Worm (Caenorhabditis elegans) whole organism, young adult: ENCODE data around the gene F36A4.3.
A peak's percentile ranks its signal among the peaks of the same experiment; 100 is the strongest.

Source experiments
- B0336.3 ChIP-seq: fragments of 200-800 bp; sonication (Bioruptor generic); IDR thresholded peaks from 2 replicates; pipeline ENCODE4 v1.3.6; 2022; ENCODE audit warnings: missing genetic modification characterization, missing compliant biosample characterization
- C06A6.2 ChIP-seq: fragments of 200-800 bp; sonication (Bioruptor generic); conservative IDR thresholded peaks from 2 replicates; pipeline ENCODE4 v1.3.6; 2022; ENCODE audit warnings: missing genetic modification characterization, missing compliant biosample characterization
- F23B12.7 ChIP-seq: sonication (generic microtip); optimal IDR thresholded peaks from 2 replicates; lab custom pipeline; 2017; ENCODE audit warnings: missing genetic modification characterization, mild to moderate bottlenecking, missing compliant biosample characterization, antibody characterized with exemption, moderate library complexity; ENCODE audit not compliant: insufficient read depth
- F49E8.2 ChIP-seq: sonication (generic microtip); optimal IDR thresholded peaks from 3 replicates; lab custom pipeline; 2017; ENCODE audit warnings: missing genetic modification characterization, mild to moderate bottlenecking, missing compliant biosample characterization, antibody characterized with exemption, moderate library complexity; ENCODE audit not compliant: insufficient read depth
- F52B5.7 ChIP-seq: sonication (generic microtip); optimal IDR thresholded peaks from 2 replicates; lab custom pipeline; 2016; ENCODE audit warnings: mild to moderate bottlenecking, missing genetic modification characterization, missing compliant biosample characterization
- K12H6.12 ChIP-seq: fragments of 200-800 bp; sonication (Bioruptor generic); optimal IDR thresholded peaks from 2 replicates; lab custom pipeline; 2018; ENCODE audit warnings: mild to moderate bottlenecking, missing genetic modification characterization, missing compliant biosample characterization
- Y56A3A.18 ChIP-seq: fragments of 200-800 bp; sonication (Bioruptor generic); IDR thresholded peaks from 2 replicates; pipeline ENCODE4 v1.3.6; 2022; ENCODE audit warnings: missing genetic modification reagents, missing genetic modification characterization, missing compliant biosample characterization
- Y79H2A.3 ChIP-seq: fragments of 200-800 bp; sonication (Bioruptor generic); conservative IDR thresholded peaks from 2 replicates; pipeline ENCODE4 v1.3.6; 2022; ENCODE audit warnings: missing genetic modification reagents, missing genetic modification characterization, missing compliant biosample characterization
- ama-1 ChIP-seq, 3 experiments: fragments of 150-350 bp in 1 of 3; sonication (generic microtip) in 2 of 3; optimal IDR thresholded peaks; 2 replicates each; lab custom pipeline; 2014 to 2018; ENCODE audit warnings: missing biosample characterization in 2 of 3, missing genetic modification characterization in 2 of 3, missing genetic modification reagents in 2 of 3
- aptf-2 ChIP-seq: fragments of 200-800 bp; sonication (Bioruptor generic); conservative IDR thresholded peaks from 2 replicates; pipeline ENCODE4 v1.3.6; 2022; ENCODE audit warnings: missing genetic modification reagents, missing genetic modification characterization, missing compliant biosample characterization
- athp-1 ChIP-seq: sonication (generic microtip); optimal IDR thresholded peaks from 2 replicates; lab custom pipeline; 2017; ENCODE audit warnings: mild to moderate bottlenecking, missing genetic modification characterization, missing compliant biosample characterization
- cebp-1 ChIP-seq, 2 experiments: fragments of 200-800 bp in 1 of 2; sonication (Bioruptor generic) in 1 of 2; sonication (generic microtip) in 1 of 2; IDR thresholded peaks in 1 of 2; optimal IDR thresholded peaks in 1 of 2; 2 replicates each; pipeline versions ENCODE4 v1.3.6 to Lab custom; 2017 to 2022; ENCODE audit warnings: missing compliant biosample characterization in 2 of 2, missing genetic modification characterization in 2 of 2, mild to moderate bottlenecking in 1 of 2, missing genetic modification reagents in 1 of 2, moderate library complexity in 1 of 2
- cebp-2 ChIP-seq: fragments of 200-800 bp; sonication (Bioruptor generic); IDR thresholded peaks from 2 replicates; pipeline ENCODE4 v1.3.6; 2022; ENCODE audit warnings: missing genetic modification characterization, missing compliant biosample characterization
- ceh-40 ChIP-seq: fragments of 200-800 bp; sonication (Bioruptor generic); IDR thresholded peaks from 2 replicates; pipeline ENCODE4 v1.3.6; 2022; ENCODE audit warnings: missing genetic modification characterization, missing compliant biosample characterization
- chd-7 ChIP-seq: sonication (generic microtip); optimal IDR thresholded peaks from 2 replicates; lab custom pipeline; 2016; ENCODE audit warnings: mild to moderate bottlenecking, missing genetic modification characterization, moderate library complexity, missing compliant biosample characterization
- dox-1 ChIP-seq: fragments of 200-800 bp; sonication (Bioruptor generic); IDR thresholded peaks from 2 replicates; pipeline ENCODE4 v1.3.6; 2022; ENCODE audit warnings: missing genetic modification reagents, missing genetic modification characterization, missing compliant biosample characterization
- dpff-1 ChIP-seq: sonication (generic microtip); optimal IDR thresholded peaks from 2 replicates; lab custom pipeline; 2017; ENCODE audit warnings: mild to moderate bottlenecking, missing genetic modification characterization, missing compliant biosample characterization
- egrh-3 ChIP-seq: fragments of 200-800 bp; sonication (Bioruptor generic); IDR thresholded peaks from 2 replicates; pipeline ENCODE4 v1.3.6; 2022; ENCODE audit warnings: missing genetic modification reagents, missing genetic modification characterization, missing compliant biosample characterization
- fkh-3 ChIP-seq: sonication (generic microtip); optimal IDR thresholded peaks from 2 replicates; lab custom pipeline; 2016; ENCODE audit warnings: mild to moderate bottlenecking, missing genetic modification characterization, missing compliant biosample characterization
- gei-17 ChIP-seq: fragments of 200-800 bp; sonication (Bioruptor generic); optimal IDR thresholded peaks from 2 replicates; lab custom pipeline; 2018; ENCODE audit warnings: mild to moderate bottlenecking, missing genetic modification characterization, missing compliant biosample characterization
- hlh-12 ChIP-seq: sonication (generic microtip); optimal IDR thresholded peaks from 2 replicates; lab custom pipeline; 2016; ENCODE audit warnings: missing genetic modification characterization, missing compliant biosample characterization
- hsf-1 ChIP-seq: fragments of 200-800 bp; sonication (Bioruptor generic); IDR thresholded peaks from 2 replicates; pipeline ENCODE4 v1.3.6; 2022; ENCODE audit warnings: missing genetic modification reagents, missing genetic modification characterization, missing compliant biosample characterization
- let-526 ChIP-seq: fragments of 200-800 bp; sonication (Bioruptor generic); IDR thresholded peaks from 2 replicates; pipeline ENCODE4 v1.3.6; 2022; ENCODE audit warnings: missing genetic modification reagents, missing genetic modification characterization, missing compliant biosample characterization
- lin-54 ChIP-seq: fragments of 200-800 bp; sonication (Bioruptor generic); optimal IDR thresholded peaks from 2 replicates; lab custom pipeline; 2018; ENCODE audit warnings: mild to moderate bottlenecking, missing genetic modification characterization, missing compliant biosample characterization
- lir-1 ChIP-seq: fragments of 200-800 bp; sonication (Bioruptor generic); conservative IDR thresholded peaks from 2 replicates; pipeline ENCODE4 v1.3.6; 2022; ENCODE audit warnings: missing genetic modification reagents, missing genetic modification characterization, missing compliant biosample characterization
- lsl-1 ChIP-seq: fragments of 200-800 bp; sonication (Bioruptor generic); optimal IDR thresholded peaks from 2 replicates; lab custom pipeline; 2018; ENCODE audit warnings: mild to moderate bottlenecking, missing genetic modification characterization, moderate library complexity, missing compliant biosample characterization
- madf-3 ChIP-seq: fragments of 200-800 bp; sonication (Bioruptor generic); IDR thresholded peaks from 2 replicates; pipeline ENCODE4 v1.3.6; 2022; ENCODE audit warnings: missing genetic modification reagents, missing genetic modification characterization, missing compliant biosample characterization
- madf-6 ChIP-seq: fragments of 200-800 bp; sonication (Bioruptor generic); IDR thresholded peaks from 2 replicates; pipeline ENCODE4 v1.3.6; 2022; ENCODE audit warnings: missing genetic modification reagents, missing genetic modification characterization, missing compliant biosample characterization
- madf-8 ChIP-seq: fragments of 200-800 bp; sonication (Bioruptor generic); conservative IDR thresholded peaks from 2 replicates; pipeline ENCODE4 v1.3.6; 2022; ENCODE audit warnings: missing genetic modification reagents, missing genetic modification characterization, missing compliant biosample characterization
- mel-28 ChIP-seq: sonication (generic microtip); optimal IDR thresholded peaks from 2 replicates; lab custom pipeline; 2016; ENCODE audit warnings: borderline replicate concordance, mild to moderate bottlenecking, missing genetic modification characterization, missing compliant biosample characterization
- mes-4 ChIP-seq: sonication (generic microtip); optimal IDR thresholded peaks from 2 replicates; lab custom pipeline; 2016; ENCODE audit warnings: missing genotype, missing genetic modification characterization, missing compliant biosample characterization
- nfya-1 ChIP-seq: sonication (generic microtip); optimal IDR thresholded peaks from 2 replicates; lab custom pipeline; 2017; ENCODE audit warnings: antibody characterized with exemption, missing compliant biosample characterization, missing genetic modification characterization, borderline replicate concordance; ENCODE audit not compliant: insufficient read depth
- nfyb-1 ChIP-seq: fragments of 200-800 bp; sonication (Bioruptor generic); IDR thresholded peaks from 2 replicates; pipeline ENCODE4 v1.3.6; 2022; ENCODE audit warnings: missing genetic modification reagents, missing genetic modification characterization, missing compliant biosample characterization
- nhr-27 ChIP-seq: fragments of 200-800 bp; sonication (Bioruptor generic); optimal IDR thresholded peaks from 2 replicates; lab custom pipeline; 2018; ENCODE audit warnings: mild to moderate bottlenecking, missing genetic modification characterization, moderate library complexity, missing compliant biosample characterization
- nhr-90 ChIP-seq: sonication (generic microtip); optimal IDR thresholded peaks from 2 replicates; lab custom pipeline; 2016; ENCODE audit warnings: missing genotype, mild to moderate bottlenecking, missing genetic modification characterization, missing compliant biosample characterization
- rcor-1 ChIP-seq: fragments of 200-800 bp; sonication (Bioruptor generic); IDR thresholded peaks from 2 replicates; pipeline ENCODE4 v1.3.6; 2022; ENCODE audit warnings: missing genetic modification reagents, missing genetic modification characterization, missing compliant biosample characterization
- repo-1 ChIP-seq: sonication (generic microtip); optimal IDR thresholded peaks from 2 replicates; lab custom pipeline; 2017; ENCODE audit warnings: mild to moderate bottlenecking, missing genetic modification characterization, missing compliant biosample characterization
- snpc-1.1 ChIP-seq: sonication (generic microtip); optimal IDR thresholded peaks from 2 replicates; lab custom pipeline; 2017; ENCODE audit warnings: missing genetic modification characterization, mild to moderate bottlenecking, missing compliant biosample characterization, antibody characterized with exemption, moderate library complexity, missing genotype, missing genetic modification reagents; ENCODE audit not compliant: insufficient read depth
- sptf-2 ChIP-seq: fragments of 200-800 bp; sonication (Bioruptor generic); optimal IDR thresholded peaks from 2 replicates; lab custom pipeline; 2018; ENCODE audit warnings: mild to moderate bottlenecking, missing genetic modification characterization, missing compliant biosample characterization
- unc-62 ChIP-seq: fragments of 150-350 bp; optimal IDR thresholded peaks from 2 replicates; lab custom pipeline; 2014; ENCODE audit warnings: missing biosample characterization, missing genetic modification reagents, missing genetic modification characterization
- zfh-2 ChIP-seq: fragments of 200-800 bp; sonication (Bioruptor generic); conservative IDR thresholded peaks from 2 replicates; pipeline ENCODE4 v1.3.6; 2022; ENCODE audit warnings: missing genetic modification reagents, missing genetic modification characterization, missing compliant biosample characterization
- ztf-22 ChIP-seq: fragments of 200-800 bp; sonication (Bioruptor generic); optimal IDR thresholded peaks from 2 replicates; lab custom pipeline; 2018; ENCODE audit warnings: mild to moderate bottlenecking, missing genetic modification characterization, moderate library complexity, missing compliant biosample characterization
- ztf-28 ChIP-seq: fragments of 200-800 bp; sonication (Bioruptor generic); IDR thresholded peaks from 2 replicates; pipeline ENCODE4 v1.3.6; 2022; ENCODE audit warnings: missing genetic modification reagents, missing genetic modification characterization, missing compliant biosample characterization

F36A4.3 gene

ce11 chrIV:4301202-4301601, 31.8 kb downstream of the F36A4.3 start, which contains the start of gene lgc-22:
lgc-22 (plus strand) TSS chrIV:4301306.
- TF ChIP-seq B0336.3 (GFP tag; lab: Robert Waterston, UW) (no peak), mes-4 (tag; lab: Kevin White, UChicago) (no peak), ztf-28 (GFP tag; lab: Robert Waterston, UW) (no peak), ama-1 (optimal IDR thresholded peaks at IDR 0.05; lab: Kevin White, UChicago) (no peak), ama-1 (GFP tag; optimal IDR thresholded peaks at IDR 0.05; lab: Kevin White, UChicago) (no peak), ceh-40 (no peak), dox-1 (GFP tag; lab: Robert Waterston, UW) (peak; percentile 28; the same call in 1 of the 2 replicates), hlh-12 (tag; lab: Kevin White, UChicago) (no peak), cebp-1 (GFP tag; IDR thresholded peaks at IDR 0.05; lab: Robert Waterston, UW) (no peak), cebp-1 (tag; optimal IDR thresholded peaks at IDR 0.05; lab: Kevin White, UChicago) (no peak), let-526 (GFP tag; lab: Robert Waterston, UW) (no peak), lir-1 (GFP tag; lab: Robert Waterston, UW) (no peak), F52B5.7 (tag; lab: Kevin White, UChicago) (no peak), zfh-2 (peak; percentile 87), egrh-3 (GFP tag; lab: Robert Waterston, UW) (peak; percentile 47; the same call in 1 of the 2 replicates), dpff-1 (tag; lab: Kevin White, UChicago) (no peak), unc-62 (GFP tag; lab: Kevin White, UChicago) (no peak), nfyb-1 (GFP tag; lab: Robert Waterston, UW) (0 out of 2 replicates have a peak, but pooled peaks have one; percentile 30), fkh-3 (tag; lab: Kevin White, UChicago) (no peak)

DNA sequence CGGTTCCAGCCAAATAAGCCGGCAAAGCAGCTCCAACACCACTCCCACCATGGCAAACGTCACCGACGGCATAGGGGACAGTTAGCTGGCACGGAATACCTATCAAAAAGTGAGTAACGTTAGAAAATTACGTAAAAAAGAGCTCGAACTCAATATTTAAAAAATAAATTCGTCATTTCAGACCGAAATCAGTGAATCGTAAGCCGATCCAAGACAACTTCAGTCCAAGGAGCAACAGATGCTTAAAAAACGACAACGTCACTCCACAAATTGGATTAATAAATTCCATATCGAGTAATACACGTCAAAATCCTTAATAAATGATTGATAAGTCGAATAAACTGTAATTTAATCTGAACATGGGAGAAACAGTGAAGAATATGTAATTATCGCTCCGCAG, 36.9 kb downstream of the F36A4.3 start:
- TF ChIP-seq athp-1 (tag; lab: Kevin White, UChicago): no peak
- TF ChIP-seq unc-62 (GFP tag; lab: Kevin White, UChicago): no peak
- TF ChIP-seq chd-7: no peak
- no peak for TF ChIP-seq fkh-3 (tag; lab: Kevin White, UChicago)
- no peak for TF ChIP-seq aptf-2 (GFP tag; lab: Robert Waterston, UW)
- TF ChIP-seq Y56A3A.18: no peak
- no peak for TF ChIP-seq gei-17 (GFP tag; lab: Kevin White, UChicago)
- TF ChIP-seq repo-1: no peak
- TF ChIP-seq F52B5.7 (tag; lab: Kevin White, UChicago): no peak
- no peak for TF ChIP-seq F23B12.7 (tag; lab: Kevin White, UChicago)
- no peak for TF ChIP-seq sptf-2 (GFP tag; lab: Kevin White, UChicago)
- TF ChIP-seq nfya-1 (tag; lab: Kevin White, UChicago): no peak
- no peak for TF ChIP-seq C06A6.2 (GFP tag; lab: Robert Waterston, UW)
- TF ChIP-seq lir-1 (GFP tag; lab: Robert Waterston, UW): no peak
- no peak for TF ChIP-seq mel-28

ce11 chrIV:4307227-4307946, 38.0 kb downstream of the F36A4.3 start, which contains the start of gene set-9:
set-9 (plus strand) TSS chrIV:4307896.
- no peak for TF ChIP-seq rcor-1 (GFP tag; lab: Robert Waterston, UW)
- no peak for TF ChIP-seq repo-1
- peak; percentile 15 for TF ChIP-seq lin-54 (GFP tag; lab: Kevin White, UChicago)
- no peak for TF ChIP-seq madf-3 (GFP tag; lab: Robert Waterston, UW)
- peak; percentile 92 for TF ChIP-seq hsf-1 (GFP tag; lab: Robert Waterston, UW)
- TF ChIP-seq nhr-27 (tag; lab: Kevin White, UChicago): no peak
- TF ChIP-seq nhr-90: no peak
- no peak for TF ChIP-seq ztf-22
- TF ChIP-seq cebp-2 (GFP tag; lab: Robert Waterston, UW): no peak
- TF ChIP-seq snpc-1.1 (tag; lab: Kevin White, UChicago): peak; percentile 4
- peak; percentile 57 for TF ChIP-seq madf-6 (GFP tag; lab: Robert Waterston, UW)
- peak; percentile 85 for TF ChIP-seq lsl-1 (GFP tag; lab: Kevin White, UChicago)
- peak; percentile 60 for TF ChIP-seq F49E8.2
- no peak for TF ChIP-seq K12H6.12 (tag; lab: Kevin White, UChicago)
- peak; percentile 39; the same call in 1 of the 2 replicates for TF ChIP-seq madf-8 (GFP tag; lab: Robert Waterston, UW)
- TF ChIP-seq Y79H2A.3 (GFP tag; lab: Robert Waterston, UW): no peak
- no peak for TF ChIP-seq mel-28
- TF ChIP-seq cebp-1 (GFP tag; IDR thresholded peaks at IDR 0.05; lab: Robert Waterston, UW): no peak
- TF ChIP-seq cebp-1 (tag; optimal IDR thresholded peaks at IDR 0.05; lab: Kevin White, UChicago): peak; percentile 6
